Fruit fly (Drosophila melanogaster) Kc167 (cell line): Measurements from ENCODE around the gene CG6168.

ENCODE experiments used
- Myc ChIP-seq: fragments of >200 bp; optimal IDR thresholded peaks from 2 replicates; lab custom pipeline; 2017; ENCODE audit warnings: missing external identifiers
- h ChIP-seq: fragments of >200 bp; optimal IDR thresholded peaks from 3 replicates; lab custom pipeline; 2018; ENCODE audit warnings: missing external identifiers
- insv ChIP-seq: fragments of >200 bp; optimal IDR thresholded peaks from 3 replicates; lab custom pipeline; 2018; ENCODE audit warnings: missing external identifiers

DNA sequence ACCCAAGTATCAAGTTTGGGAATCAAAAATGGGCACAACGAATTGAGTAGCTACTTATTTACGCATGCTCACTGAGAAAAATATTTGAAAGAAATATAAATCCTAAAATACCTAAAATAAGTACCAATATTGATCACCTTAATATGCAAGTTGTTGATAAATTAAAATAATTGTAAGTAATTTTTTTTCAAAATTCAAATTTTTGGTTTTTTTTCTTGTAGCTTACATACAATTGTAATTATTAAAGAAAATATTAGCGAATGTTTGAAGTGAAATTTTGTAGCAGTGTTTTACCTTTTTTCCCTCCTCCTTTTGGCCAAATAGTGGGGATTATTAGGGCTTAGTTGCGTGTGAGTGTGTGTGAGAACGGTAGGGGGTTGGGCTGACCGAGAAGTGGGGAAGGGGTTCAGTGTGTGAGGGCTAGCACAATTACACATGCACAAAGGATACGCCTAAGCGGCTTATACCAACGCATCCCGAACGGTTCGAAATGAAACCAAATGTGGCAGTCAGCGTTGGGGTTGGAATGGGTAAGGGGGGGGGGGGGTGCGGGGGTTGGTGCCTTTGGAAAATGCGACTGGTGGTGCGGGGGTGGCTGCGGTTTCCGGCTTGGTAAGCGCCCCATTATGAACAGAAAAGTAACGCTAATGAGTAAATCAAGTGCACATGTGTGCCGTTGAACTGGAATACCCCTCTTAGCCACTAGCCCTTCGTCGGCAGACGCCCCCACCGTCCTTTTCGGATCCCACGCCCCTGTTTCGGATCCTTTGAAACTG, 11.6 kb downstream of the CG6168 start:
- TF ChIP-seq h (lab: Kevin White, UChicago) (no peak), Myc (lab: Kevin White, UChicago) (no peak), insv (no peak)
